Worm (Caenorhabditis elegans): Measurements from ENCODE around the gene nhr-41.

nhr-41 gene

ce11 chrIV:1409941-1410340, 23.9 kb downstream of the nhr-41 start, which contains the start of gene rpc-11:
Gene rpc-11, minus strand, starts transcription at chrIV:1410041.
- TF ChIP-seq sox-4 (tag; optimal IDR thresholded peaks at IDR 0.05) (no peak), ama-1 (optimal IDR thresholded peaks at IDR 0.05) (no peak), rnt-1 (tag; optimal IDR thresholded peaks at IDR 0.05) (no peak), ceh-34 (tag; optimal IDR thresholded peaks at IDR 0.05) (no peak), ets-4 (tag; optimal IDR thresholded peaks at IDR 0.05) (no peak), dve-1 (tag; optimal IDR thresholded peaks at IDR 0.05) (no peak), ahr-1 (tag; optimal IDR thresholded peaks at IDR 0.05) (no peak), F13H6.1 (tag; optimal IDR thresholded peaks at IDR 0.05) (no peak), gmeb-2 (tag; optimal IDR thresholded peaks at IDR 0.05) (no peak), ceh-31 (tag; optimal IDR thresholded peaks at IDR 0.05) (no peak), madf-2 (tag; optimal IDR thresholded peaks at IDR 0.05) (no peak), unc-3 (GFP tag; conservative IDR thresholded peaks at IDR 0.05) (no peak), unc-3 (tag; optimal IDR thresholded peaks at IDR 0.05) (no peak), ceh-9 (tag; optimal IDR thresholded peaks at IDR 0.05) (no peak), ttx-3 (tag; optimal IDR thresholded peaks at IDR 0.05) (no peak), ref-2 (tag; optimal IDR thresholded peaks at IDR 0.05) (no peak), fkh-10 (GFP tag; optimal IDR thresholded peaks at IDR 0.05) (no peak), unc-42 (tag; optimal IDR thresholded peaks at IDR 0.05) (no peak), pha-2 (tag; optimal IDR thresholded peaks at IDR 0.05) (no peak), fkh-6 (tag; optimal IDR thresholded peaks at IDR 0.05) (no peak), hlh-30 (tag; optimal IDR thresholded peaks at IDR 0.05; ENCODE audit: insufficient read depth) (no peak)

- TF ChIP-seq ama-1 (optimal IDR thresholded peaks at IDR 0.05) (no peak), C08G9.2 (tag; optimal IDR thresholded peaks at IDR 0.05) (peak; percentile 79), ceh-34 (tag; optimal IDR thresholded peaks at IDR 0.05) (peak; percentile 81), Y22D7AL.16 (tag; optimal IDR thresholded peaks at IDR 0.05) (no peak), sdc-2 (tag; optimal IDR thresholded peaks at IDR 0.05) (peak; percentile 55), fkh-6 (tag; optimal IDR thresholded peaks at IDR 0.05) (peak; percentile 70), pax-1 (tag; optimal IDR thresholded peaks at IDR 0.05) (peak; percentile 66), nfya-1 (tag; optimal IDR thresholded peaks at IDR 0.05) (peak; percentile 89), ceh-48 (tag; optimal IDR thresholded peaks at IDR 0.05) (peak; percentile 49), unc-3 (GFP tag; conservative IDR thresholded peaks at IDR 0.05) (0 out of 2 replicates have a peak, but pooled peaks have one; percentile 29), unc-3 (tag; optimal IDR thresholded peaks at IDR 0.05) (peak; percentile 45), eyg-1 (tag; optimal IDR thresholded peaks at IDR 0.05) (peak; percentile 38), ceh-9 (tag; optimal IDR thresholded peaks at IDR 0.05) (no peak), gmeb-2 (tag; optimal IDR thresholded peaks at IDR 0.05) (no peak), hlh-13 (GFP tag; optimal IDR thresholded peaks at IDR 0.05) (no peak), T23F11.4 (GFP tag; optimal IDR thresholded peaks at IDR 0.05) (peak; percentile 20), fax-1 (tag; optimal IDR thresholded peaks at IDR 0.05) (no peak), madf-2 (tag; optimal IDR thresholded peaks at IDR 0.05) (peak; percentile 28), ceh-31 (tag; optimal IDR thresholded peaks at IDR 0.05) (peak; percentile 95), hlh-6 (tag; optimal IDR thresholded peaks at IDR 0.05) (peak; percentile 32), hlh-8 (tag; optimal IDR thresholded peaks at IDR 0.05) (peak; percentile 82), ceh-14 (tag; optimal IDR thresholded peaks at IDR 0.05) (peak; percentile 62), nhr-232 (tag; optimal IDR thresholded peaks at IDR 0.05) (no peak), unc-86 (tag; optimal IDR thresholded peaks at IDR 0.05) (peak; percentile 39), tbx-7 (tag; optimal IDR thresholded peaks at IDR 0.05) (no peak), lin-11 (tag; optimal IDR thresholded peaks at IDR 0.05) (no peak), mec-3 (tag; optimal IDR thresholded peaks at IDR 0.05; ENCODE audit: borderline replicate concordance) (peak; percentile 54), pros-1 (tag; optimal IDR thresholded peaks at IDR 0.05) (peak; percentile 94), npax-4 (tag; optimal IDR thresholded peaks at IDR 0.05) (no peak), elt-4 (tag; optimal IDR thresholded peaks at IDR 0.05) (no peak), fkh-10 (GFP tag; optimal IDR thresholded peaks at IDR 0.05) (no peak), K09A11.1 (tag; optimal IDR thresholded peaks at IDR 0.05; ENCODE audit: insufficient read depth) (no peak), lim-6 (tag; optimal IDR thresholded peaks at IDR 0.05) (peak; percentile 42), hlh-15 (tag; optimal IDR thresholded peaks at IDR 0.05) (no peak), K02D7.2 (tag; optimal IDR thresholded peaks at IDR 0.05) (no peak), pqm-1 (tag; optimal IDR thresholded peaks at IDR 0.05) (peak; percentile 10), zip-5 (tag; optimal IDR thresholded peaks at IDR 0.05) (peak; percentile 39), sox-4 (tag; optimal IDR thresholded peaks at IDR 0.05) (no peak), pag-3 (tag; optimal IDR thresholded peaks at IDR 0.05; ENCODE audit: borderline replicate concordance) (no peak), C38D4.7 (GFP tag; optimal IDR thresholded peaks at IDR 0.05) (no peak)
These were observed 33.9 kb downstream of the nhr-41 start, which contains the start of gene Y77E11A.7 for ce11 chrIV:1419795-1420509. Gene Y77E11A.7, minus strand, starts transcription at chrIV:1419849.

Measured in whole organism, late embryonic.